Worm (Caenorhabditis elegans) whole organism, L2 larva: Measurements from ENCODE around the gene pqn-79.

Experiments
- aly-2 ChIP-seq: fragments of 150-350 bp; optimal IDR thresholded peaks from 2 replicates; lab custom pipeline; 2014; ENCODE audit warnings: missing biosample characterization, missing genetic modification characterization
- ceh-82 ChIP-seq: fragments of 150-350 bp; optimal IDR thresholded peaks from 2 replicates; lab custom pipeline; 2014; ENCODE audit warnings: missing biosample characterization, missing genetic modification characterization
- elt-3 ChIP-seq: sonication (generic microtip); optimal IDR thresholded peaks from 2 replicates; lab custom pipeline; 2017; ENCODE audit warnings: missing biosample characterization, missing genetic modification characterization
- gmeb-1 ChIP-seq: fragments of 150-350 bp; optimal IDR thresholded peaks from 2 replicates; lab custom pipeline; 2014; ENCODE audit warnings: missing biosample characterization, missing genetic modification characterization
- lin-13 ChIP-seq: fragments of 150-350 bp; optimal IDR thresholded peaks from 2 replicates; lab custom pipeline; 2014; ENCODE audit warnings: missing biosample characterization, missing genetic modification reagents, missing genetic modification characterization
- lsy-2 ChIP-seq, 2 experiments: fragments of 150-350 bp in 1 of 2; sonication (generic microtip) in 1 of 2; optimal IDR thresholded peaks; 2 replicates each; lab custom pipeline; 2014 to 2017; ENCODE audit warnings: missing biosample characterization in 2 of 2, missing genetic modification characterization in 2 of 2
- mab-5 ChIP-seq: fragments of 150-350 bp; optimal IDR thresholded peaks from 2 replicates; lab custom pipeline; 2014; ENCODE audit warnings: missing biosample characterization, missing genetic modification characterization
- nhr-129 ChIP-seq: fragments of 150-350 bp; optimal IDR thresholded peaks from 2 replicates; lab custom pipeline; 2014; ENCODE audit warnings: missing biosample characterization, missing genetic modification characterization
- nhr-23 ChIP-seq: fragments of 150-350 bp; optimal IDR thresholded peaks from 2 replicates; lab custom pipeline; 2014; ENCODE audit warnings: missing biosample characterization, missing genetic modification reagents, missing genetic modification characterization
- nhr-25 ChIP-seq: fragments of 150-350 bp; sonication (generic microtip); optimal IDR thresholded peaks from 3 replicates; lab custom pipeline; 2014; ENCODE audit warnings: missing biosample characterization, missing genetic modification characterization
- nhr-77 ChIP-seq: fragments of 150-350 bp; optimal IDR thresholded peaks from 2 replicates; lab custom pipeline; 2014; ENCODE audit warnings: missing biosample characterization, missing genetic modification characterization
- unc-62 ChIP-seq: fragments of 150-350 bp; optimal IDR thresholded peaks from 2 replicates; lab custom pipeline; 2014; ENCODE audit warnings: missing biosample characterization, missing genetic modification reagents, missing genetic modification characterization

DNA sequence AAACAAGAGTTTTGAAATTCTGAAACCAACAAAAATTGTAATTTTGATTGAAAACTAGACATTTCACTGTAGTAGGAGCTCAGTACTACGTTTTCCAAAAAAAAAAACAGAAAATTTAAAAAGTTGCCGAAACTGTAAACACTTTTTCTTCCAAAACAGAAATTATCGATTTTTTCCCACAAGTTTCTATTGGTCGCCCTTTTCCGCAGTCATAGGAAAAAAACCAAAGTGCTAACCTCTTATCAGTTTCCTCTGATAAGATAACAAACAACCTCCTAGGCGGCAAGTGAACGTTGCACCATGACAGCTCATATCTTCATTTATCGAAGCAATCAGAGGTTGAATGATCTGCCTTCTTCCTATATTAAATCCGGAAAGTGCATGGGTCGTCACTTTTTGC, 36.3 kb upstream of the pqn-79 start:
- TF ChIP-seq nhr-77 (no peak), mab-5 (tag; lab: Kevin White, UChicago) (no peak), aly-2 (tag; lab: Kevin White, UChicago) (no peak), lin-13 (GFP tag; lab: Kevin White, UChicago) (no peak), nhr-25 (tag; lab: Kevin White, UChicago) (no peak), ceh-82 (tag; lab: Kevin White, UChicago) (no peak), elt-3 (tag; lab: Kevin White, UChicago) (no peak), nhr-129 (no peak), gmeb-1 (tag; lab: Kevin White, UChicago) (peak; percentile 5), nhr-23 (tag; lab: Kevin White, UChicago) (no peak), unc-62 (GFP tag; lab: Kevin White, UChicago) (no peak), lsy-2 (tag; optimal IDR thresholded peaks at IDR 0.05; lab: Kevin White, UChicago) (peak in 1 of 2 experiments; percentile 1)
